Worm (Caenorhabditis elegans) whole organism, young adult: ENCODE results near the gene srbc-9.

Experiments used
- F49E8.2 ChIP-seq: sonication (generic microtip); optimal IDR thresholded peaks from 3 replicates; lab custom pipeline; 2017; ENCODE audit warnings: missing genetic modification characterization, mild to moderate bottlenecking, missing compliant biosample characterization, antibody characterized with exemption, moderate library complexity; ENCODE audit not compliant: insufficient read depth
- athp-1 ChIP-seq: sonication (generic microtip); optimal IDR thresholded peaks from 2 replicates; lab custom pipeline; 2017; ENCODE audit warnings: mild to moderate bottlenecking, missing genetic modification characterization, missing compliant biosample characterization
- attf-5 ChIP-seq: fragments of 200-800 bp; sonication (Bioruptor generic); optimal IDR thresholded peaks from 2 replicates; lab custom pipeline; 2018; ENCODE audit warnings: mild to moderate bottlenecking, missing genetic modification characterization, missing compliant biosample characterization
- ccch-3 ChIP-seq: fragments of 200-800 bp; sonication (Bioruptor generic); optimal IDR thresholded peaks from 2 replicates; lab custom pipeline; 2018; ENCODE audit warnings: mild to moderate bottlenecking, missing genetic modification characterization, missing compliant biosample characterization
- ceh-100 ChIP-seq: fragments of 200-800 bp; sonication (Bioruptor generic); IDR thresholded peaks from 2 replicates; pipeline ENCODE4 v1.3.6; 2022; ENCODE audit warnings: missing genetic modification reagents, missing genetic modification characterization, missing compliant biosample characterization
- ceh-40 ChIP-seq: fragments of 200-800 bp; sonication (Bioruptor generic); IDR thresholded peaks from 2 replicates; pipeline ENCODE4 v1.3.6; 2022; ENCODE audit warnings: missing genetic modification characterization, missing compliant biosample characterization
- ceh-79 ChIP-seq: sonication (generic microtip); optimal IDR thresholded peaks from 2 replicates; lab custom pipeline; 2017; ENCODE audit warnings: mild to moderate bottlenecking, missing genetic modification characterization, missing compliant biosample characterization
- efl-1 ChIP-seq: fragments of 150-350 bp; optimal IDR thresholded peaks from 2 replicates; lab custom pipeline; 2014; ENCODE audit warnings: missing biosample characterization, missing genetic modification reagents, missing genetic modification characterization
- egl-18 ChIP-seq: fragments of 200-800 bp; sonication (Bioruptor generic); IDR thresholded peaks from 2 replicates; pipeline ENCODE4 v1.3.6; 2022; ENCODE audit warnings: missing genetic modification reagents, missing genetic modification characterization, missing compliant biosample characterization
- nhr-27 ChIP-seq: fragments of 200-800 bp; sonication (Bioruptor generic); optimal IDR thresholded peaks from 2 replicates; lab custom pipeline; 2018; ENCODE audit warnings: mild to moderate bottlenecking, missing genetic modification characterization, moderate library complexity, missing compliant biosample characterization
- nhr-90 ChIP-seq: sonication (generic microtip); optimal IDR thresholded peaks from 2 replicates; lab custom pipeline; 2016; ENCODE audit warnings: missing genotype, mild to moderate bottlenecking, missing genetic modification characterization, missing compliant biosample characterization
- snpc-4 ChIP-seq, 5 experiments: fragments of 150-350 bp in 1 of 5; sonication (generic microtip) in 4 of 5; optimal IDR thresholded peaks; 2 replicates each; lab custom pipeline; 2014 to 2018; ENCODE audit warnings: missing genetic modification characterization in 5 of 5, missing biosample characterization in 3 of 5, antibody characterized with exemption in 2 of 5, mild to moderate bottlenecking in 2 of 5, missing compliant biosample characterization in 2 of 5, missing genotype in 2 of 5, moderate library complexity in 2 of 5, missing genetic modification reagents in 1 of 5
- tbx-9 ChIP-seq: sonication (generic microtip); optimal IDR thresholded peaks from 2 replicates; lab custom pipeline; 2016; ENCODE audit warnings: borderline replicate concordance, missing genetic modification characterization, inconsistent platforms, missing compliant biosample characterization
- zfh-2 ChIP-seq: fragments of 200-800 bp; sonication (Bioruptor generic); conservative IDR thresholded peaks from 2 replicates; pipeline ENCODE4 v1.3.6; 2022; ENCODE audit warnings: missing genetic modification reagents, missing genetic modification characterization, missing compliant biosample characterization

- TF ChIP-seq ccch-3 (GFP tag; lab: Kevin White, UChicago) (no peak), nhr-90 (no peak), efl-1 (GFP tag; lab: Kevin White, UChicago) (no peak), ceh-79 (tag; lab: Kevin White, UChicago) (no peak), ceh-40 (GFP tag; lab: Robert Waterston, UW) (no peak), athp-1 (tag; lab: Kevin White, UChicago) (no peak), ceh-100 (GFP tag; lab: Robert Waterston, UW) (no peak), nhr-27 (no peak), snpc-4 (GFP tag; optimal IDR thresholded peaks at IDR 0.05; lab: Kevin White, UChicago) (no peak), snpc-4 (tag; optimal IDR thresholded peaks at IDR 0.05; lab: Kevin White, UChicago) (no peak), egl-18 (GFP tag; lab: Robert Waterston, UW) (no peak), tbx-9 (tag; lab: Kevin White, UChicago) (no peak), attf-5 (GFP tag; lab: Kevin White, UChicago) (no peak), zfh-2 (GFP tag; lab: Robert Waterston, UW) (no peak), F49E8.2 (no peak)
These were observed 48.8 kb upstream of the srbc-9 start, which contains the start of gene srh-268 for ce11 chrV:7539015-7539414.
